Worm (Caenorhabditis elegans) whole organism, young adult: Measurements from ENCODE around the gene rpl-37.

ENCODE experiments used
- F23B12.7 ChIP-seq: sonication (generic microtip); optimal IDR thresholded peaks from 2 replicates; lab custom pipeline; 2017; ENCODE audit warnings: missing genetic modification characterization, mild to moderate bottlenecking, missing compliant biosample characterization, antibody characterized with exemption, moderate library complexity; ENCODE audit not compliant: insufficient read depth
- F37B4.10 ChIP-seq: fragments of 200-800 bp; sonication (Bioruptor generic); IDR thresholded peaks from 2 replicates; pipeline ENCODE4 v1.3.6; 2022; ENCODE audit warnings: missing genetic modification characterization, missing compliant biosample characterization
- F49E8.2 ChIP-seq: sonication (generic microtip); optimal IDR thresholded peaks from 3 replicates; lab custom pipeline; 2017; ENCODE audit warnings: missing genetic modification characterization, mild to moderate bottlenecking, missing compliant biosample characterization, antibody characterized with exemption, moderate library complexity; ENCODE audit not compliant: insufficient read depth
- F55B11.4 ChIP-seq: sonication (generic microtip); optimal IDR thresholded peaks from 2 replicates; lab custom pipeline; 2016; ENCODE audit warnings: missing compliant biosample characterization, missing genetic modification characterization, borderline replicate concordance; ENCODE audit not compliant: insufficient read depth
- F57C9.4 ChIP-seq: sonication (generic microtip); optimal IDR thresholded peaks from 2 replicates; lab custom pipeline; 2017; ENCODE audit warnings: mild to moderate bottlenecking, missing genetic modification characterization, missing compliant biosample characterization
- K11D2.4 ChIP-seq: fragments of 200-800 bp; sonication (Bioruptor generic); IDR thresholded peaks from 2 replicates; pipeline ENCODE4 v1.3.6; 2022; ENCODE audit warnings: missing genetic modification reagents, missing genetic modification characterization, missing compliant biosample characterization
- Y53F4B.3 ChIP-seq: fragments of 200-800 bp; sonication (Bioruptor generic); IDR thresholded peaks from 2 replicates; pipeline ENCODE4 v1.3.6; 2022; ENCODE audit warnings: missing genetic modification reagents, missing genetic modification characterization, missing compliant biosample characterization
- Y67H2A.10 ChIP-seq: fragments of 200-800 bp; sonication (Bioruptor generic); conservative IDR thresholded peaks from 2 replicates; pipeline ENCODE4 v1.3.6; 2022; ENCODE audit warnings: missing genetic modification reagents, missing genetic modification characterization, missing compliant biosample characterization
- akir-1 ChIP-seq: fragments of 200-800 bp; sonication (Bioruptor generic); optimal IDR thresholded peaks from 2 replicates; lab custom pipeline; 2018; ENCODE audit warnings: mild to moderate bottlenecking, missing genetic modification characterization, moderate library complexity, missing compliant biosample characterization
- ama-1 ChIP-seq, 3 experiments: fragments of 150-350 bp in 1 of 3; sonication (generic microtip) in 2 of 3; optimal IDR thresholded peaks; 2 replicates each; lab custom pipeline; 2014 to 2018; ENCODE audit warnings: missing biosample characterization in 2 of 3, missing genetic modification characterization in 2 of 3, missing genetic modification reagents in 2 of 3
- aptf-2 ChIP-seq: fragments of 200-800 bp; sonication (Bioruptor generic); conservative IDR thresholded peaks from 2 replicates; pipeline ENCODE4 v1.3.6; 2022; ENCODE audit warnings: missing genetic modification reagents, missing genetic modification characterization, missing compliant biosample characterization
- attf-6 ChIP-seq: fragments of 200-800 bp; sonication (Bioruptor generic); IDR thresholded peaks from 2 replicates; pipeline ENCODE4 v1.3.6; 2022; ENCODE audit warnings: missing genetic modification reagents, missing genetic modification characterization, missing compliant biosample characterization
- cebp-1 ChIP-seq, 2 experiments: fragments of 200-800 bp in 1 of 2; sonication (Bioruptor generic) in 1 of 2; sonication (generic microtip) in 1 of 2; IDR thresholded peaks in 1 of 2; optimal IDR thresholded peaks in 1 of 2; 2 replicates each; pipeline versions ENCODE4 v1.3.6 to Lab custom; 2017 to 2022; ENCODE audit warnings: missing compliant biosample characterization in 2 of 2, missing genetic modification characterization in 2 of 2, mild to moderate bottlenecking in 1 of 2, missing genetic modification reagents in 1 of 2, moderate library complexity in 1 of 2
- ceh-100 ChIP-seq: fragments of 200-800 bp; sonication (Bioruptor generic); IDR thresholded peaks from 2 replicates; pipeline ENCODE4 v1.3.6; 2022; ENCODE audit warnings: missing genetic modification reagents, missing genetic modification characterization, missing compliant biosample characterization
- ceh-27 ChIP-seq: fragments of 200-800 bp; sonication (Bioruptor generic); optimal IDR thresholded peaks from 2 replicates; lab custom pipeline; 2018; ENCODE audit warnings: mild to moderate bottlenecking, missing genetic modification characterization, moderate library complexity, missing compliant biosample characterization
- ceh-58 ChIP-seq: fragments of 200-800 bp; sonication (Bioruptor generic); IDR thresholded peaks from 2 replicates; pipeline ENCODE4 v1.3.6; 2022; ENCODE audit warnings: missing genetic modification characterization, missing compliant biosample characterization
- chd-7 ChIP-seq: sonication (generic microtip); optimal IDR thresholded peaks from 2 replicates; lab custom pipeline; 2016; ENCODE audit warnings: mild to moderate bottlenecking, missing genetic modification characterization, moderate library complexity, missing compliant biosample characterization
- die-1 ChIP-seq: sonication (generic microtip); optimal IDR thresholded peaks from 2 replicates; lab custom pipeline; 2016; ENCODE audit warnings: missing genotype, mild to moderate bottlenecking, missing genetic modification characterization, missing compliant biosample characterization
- egl-44 ChIP-seq: fragments of 200-800 bp; sonication (Bioruptor generic); IDR thresholded peaks from 2 replicates; pipeline ENCODE4 v1.3.6; 2022; ENCODE audit warnings: missing genetic modification reagents, missing genetic modification characterization, missing compliant biosample characterization
- ets-4 ChIP-seq: fragments of 200-800 bp; sonication (Bioruptor generic); optimal IDR thresholded peaks from 2 replicates; lab custom pipeline; 2018; ENCODE audit warnings: mild to moderate bottlenecking, missing genetic modification characterization, missing compliant biosample characterization
- fkh-3 ChIP-seq: sonication (generic microtip); optimal IDR thresholded peaks from 2 replicates; lab custom pipeline; 2016; ENCODE audit warnings: mild to moderate bottlenecking, missing genetic modification characterization, missing compliant biosample characterization
- hlh-12 ChIP-seq: sonication (generic microtip); optimal IDR thresholded peaks from 2 replicates; lab custom pipeline; 2016; ENCODE audit warnings: missing genetic modification characterization, missing compliant biosample characterization
- hmg-20 ChIP-seq: fragments of 200-800 bp; sonication (Bioruptor generic); IDR thresholded peaks from 2 replicates; pipeline ENCODE4 v1.3.6; 2022; ENCODE audit warnings: missing genetic modification reagents, missing genetic modification characterization, missing compliant biosample characterization
- hsf-1 ChIP-seq: fragments of 200-800 bp; sonication (Bioruptor generic); IDR thresholded peaks from 2 replicates; pipeline ENCODE4 v1.3.6; 2022; ENCODE audit warnings: missing genetic modification reagents, missing genetic modification characterization, missing compliant biosample characterization
- lin-26 ChIP-seq: fragments of 200-800 bp; sonication (Bioruptor generic); IDR thresholded peaks from 2 replicates; pipeline ENCODE4 v1.3.6; 2022; ENCODE audit warnings: missing genetic modification reagents, missing genetic modification characterization, missing compliant biosample characterization
- lin-40 ChIP-seq: sonication (generic microtip); optimal IDR thresholded peaks from 2 replicates; lab custom pipeline; 2016; ENCODE audit warnings: missing genetic modification characterization, mild to moderate bottlenecking, missing compliant biosample characterization, missing genotype, missing genetic modification reagents
- lin-54 ChIP-seq: fragments of 200-800 bp; sonication (Bioruptor generic); optimal IDR thresholded peaks from 2 replicates; lab custom pipeline; 2018; ENCODE audit warnings: mild to moderate bottlenecking, missing genetic modification characterization, missing compliant biosample characterization
- lir-1 ChIP-seq: fragments of 200-800 bp; sonication (Bioruptor generic); conservative IDR thresholded peaks from 2 replicates; pipeline ENCODE4 v1.3.6; 2022; ENCODE audit warnings: missing genetic modification reagents, missing genetic modification characterization, missing compliant biosample characterization
- lsy-27 ChIP-seq: sonication (generic microtip); optimal IDR thresholded peaks from 2 replicates; lab custom pipeline; 2017; ENCODE audit warnings: missing genetic modification characterization, mild to moderate bottlenecking, missing compliant biosample characterization, antibody characterized with exemption, missing genotype, borderline replicate concordance; ENCODE audit not compliant: insufficient read depth
- madf-3 ChIP-seq: fragments of 200-800 bp; sonication (Bioruptor generic); IDR thresholded peaks from 2 replicates; pipeline ENCODE4 v1.3.6; 2022; ENCODE audit warnings: missing genetic modification reagents, missing genetic modification characterization, missing compliant biosample characterization
- mes-4 ChIP-seq: sonication (generic microtip); optimal IDR thresholded peaks from 2 replicates; lab custom pipeline; 2016; ENCODE audit warnings: missing genotype, missing genetic modification characterization, missing compliant biosample characterization
- mxl-1 ChIP-seq: sonication (generic microtip); optimal IDR thresholded peaks from 2 replicates; lab custom pipeline; 2016; ENCODE audit warnings: missing genetic modification characterization, missing compliant biosample characterization
- nhr-120 ChIP-seq: fragments of 200-800 bp; sonication (Bioruptor generic); IDR thresholded peaks from 2 replicates; pipeline ENCODE4 v1.3.6; 2022; ENCODE audit warnings: missing genetic modification characterization, missing compliant biosample characterization
- nhr-179 ChIP-seq: sonication (generic microtip); optimal IDR thresholded peaks from 2 replicates; lab custom pipeline; 2016; ENCODE audit warnings: mild to moderate bottlenecking, missing genetic modification characterization, missing compliant biosample characterization
- nhr-80 ChIP-seq: sonication (generic microtip); optimal IDR thresholded peaks from 2 replicates; lab custom pipeline; 2016; ENCODE audit warnings: missing genetic modification characterization, missing compliant biosample characterization
- pbrm-1 ChIP-seq: fragments of 200-800 bp; sonication (Bioruptor generic); IDR thresholded peaks from 2 replicates; pipeline ENCODE4 v1.3.6; 2022; ENCODE audit warnings: missing genetic modification reagents, missing genetic modification characterization, missing compliant biosample characterization
- rcor-1 ChIP-seq: fragments of 200-800 bp; sonication (Bioruptor generic); IDR thresholded peaks from 2 replicates; pipeline ENCODE4 v1.3.6; 2022; ENCODE audit warnings: missing genetic modification reagents, missing genetic modification characterization, missing compliant biosample characterization
- sdz-38 ChIP-seq: sonication (generic microtip); optimal IDR thresholded peaks from 2 replicates; lab custom pipeline; 2016; ENCODE audit warnings: missing genotype, missing genetic modification characterization, missing compliant biosample characterization
- snpc-1.1 ChIP-seq: sonication (generic microtip); optimal IDR thresholded peaks from 2 replicates; lab custom pipeline; 2017; ENCODE audit warnings: missing genetic modification characterization, mild to moderate bottlenecking, missing compliant biosample characterization, antibody characterized with exemption, moderate library complexity, missing genotype, missing genetic modification reagents; ENCODE audit not compliant: insufficient read depth
- snpc-3.4 ChIP-seq: sonication (generic microtip); optimal IDR thresholded peaks from 2 replicates; lab custom pipeline; 2017; ENCODE audit warnings: missing genetic modification characterization, mild to moderate bottlenecking, missing compliant biosample characterization, antibody characterized with exemption, moderate library complexity, missing genotype, missing genetic modification reagents
- tbp1 ChIP-seq: fragments of 200-800 bp; sonication (Bioruptor generic); optimal IDR thresholded peaks from 2 replicates; lab custom pipeline; 2018; ENCODE audit warnings: mild to moderate bottlenecking, missing genetic modification characterization, missing compliant biosample characterization
- tlf-1 ChIP-seq: fragments of 200-800 bp; sonication (Bioruptor generic); optimal IDR thresholded peaks from 2 replicates; lab custom pipeline; 2018; ENCODE audit warnings: mild to moderate bottlenecking, missing genetic modification characterization, missing compliant biosample characterization
- zfh-2 ChIP-seq: fragments of 200-800 bp; sonication (Bioruptor generic); conservative IDR thresholded peaks from 2 replicates; pipeline ENCODE4 v1.3.6; 2022; ENCODE audit warnings: missing genetic modification reagents, missing genetic modification characterization, missing compliant biosample characterization
- zim-3 ChIP-seq: sonication (generic microtip); optimal IDR thresholded peaks from 2 replicates; lab custom pipeline; 2017; ENCODE audit warnings: mild to moderate bottlenecking, missing genetic modification characterization, moderate library complexity, missing compliant biosample characterization
- ztf-22 ChIP-seq: fragments of 200-800 bp; sonication (Bioruptor generic); optimal IDR thresholded peaks from 2 replicates; lab custom pipeline; 2018; ENCODE audit warnings: mild to moderate bottlenecking, missing genetic modification characterization, moderate library complexity, missing compliant biosample characterization
- ztf-25 ChIP-seq: fragments of 200-800 bp; sonication (Bioruptor generic); IDR thresholded peaks from 2 replicates; pipeline ENCODE4 v1.3.6; 2022; ENCODE audit warnings: missing genetic modification reagents, missing genetic modification characterization, missing compliant biosample characterization
- ztf-3 ChIP-seq: fragments of 200-800 bp; sonication (Bioruptor generic); optimal IDR thresholded peaks from 2 replicates; lab custom pipeline; 2018; ENCODE audit warnings: mild to moderate bottlenecking, missing genetic modification characterization, missing compliant biosample characterization
- ztf-6 ChIP-seq: fragments of 200-800 bp; sonication (Bioruptor generic); IDR thresholded peaks from 2 replicates; pipeline ENCODE4 v1.3.6; 2022; ENCODE audit warnings: missing genetic modification reagents, missing genetic modification characterization, missing compliant biosample characterization

rpl-37 gene

DNA sequence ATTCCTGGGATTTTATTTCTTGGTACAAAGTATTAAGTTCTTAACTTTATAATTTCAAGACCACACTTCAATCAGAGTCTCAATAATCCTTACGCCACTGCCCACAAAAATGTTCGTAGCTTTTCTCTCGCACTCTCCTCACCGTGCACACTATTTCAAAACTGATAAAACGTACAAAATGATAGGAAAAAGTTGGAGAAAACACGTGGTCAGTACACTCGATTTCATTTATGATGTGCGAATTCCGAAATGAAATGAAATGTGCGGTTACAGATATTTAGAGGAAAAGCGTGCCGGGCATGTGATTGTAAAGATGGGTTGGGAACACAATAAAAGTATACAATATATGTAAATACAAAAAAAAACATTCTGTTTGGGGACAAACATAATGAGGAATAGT lies 8.0 kb upstream of the rpl-37 start (continued):
- TF ChIP-seq pbrm-1 (GFP tag; lab: Robert Waterston, UW) (no peak), lin-40 (tag; lab: Kevin White, UChicago) (peak; percentile 8), ama-1 (optimal IDR thresholded peaks at IDR 0.05; lab: Kevin White, UChicago) (no peak), ama-1 (GFP tag; optimal IDR thresholded peaks at IDR 0.05; lab: Kevin White, UChicago) (no peak), ceh-27 (GFP tag; lab: Kevin White, UChicago) (no peak), F49E8.2 (tag; lab: Kevin White, UChicago) (no peak), F23B12.7 (tag; lab: Kevin White, UChicago) (no peak), aptf-2 (GFP tag; lab: Robert Waterston, UW) (no peak), zim-3 (no peak), attf-6 (GFP tag; lab: Robert Waterston, UW) (no peak), ztf-22 (GFP tag; lab: Kevin White, UChicago) (peak; percentile 50), rcor-1 (no peak), mes-4 (tag; lab: Kevin White, UChicago) (no peak), egl-44 (GFP tag; lab: Robert Waterston, UW) (no peak), snpc-1.1 (tag; lab: Kevin White, UChicago) (no peak), Y67H2A.10 (no peak), lin-54 (no peak), ceh-100 (GFP tag; lab: Robert Waterston, UW) (no peak), madf-3 (GFP tag; lab: Robert Waterston, UW) (no peak), F37B4.10 (no peak), ceh-58 (no peak), ztf-3 (GFP tag; lab: Kevin White, UChicago) (no peak), nhr-80 (peak; percentile 87), die-1 (tag; lab: Kevin White, UChicago) (no peak), chd-7 (tag; lab: Kevin White, UChicago) (peak; percentile 22), tlf-1 (GFP tag; lab: Kevin White, UChicago) (no peak), F57C9.4 (no peak), lsy-27 (tag; lab: Kevin White, UChicago) (no peak), nhr-179 (no peak), hmg-20 (GFP tag; lab: Robert Waterston, UW) (no peak), ztf-6 (GFP tag; lab: Robert Waterston, UW) (no peak), lin-26 (GFP tag; lab: Robert Waterston, UW) (no peak), ztf-25 (GFP tag; lab: Robert Waterston, UW) (no peak), zfh-2 (no peak), hlh-12 (tag; lab: Kevin White, UChicago) (no peak), ets-4 (GFP tag; lab: Kevin White, UChicago) (peak; percentile 41), tbp1 (GFP tag; lab: Kevin White, UChicago) (peak; percentile 23), lir-1 (GFP tag; lab: Robert Waterston, UW) (no peak), mxl-1 (no peak), snpc-3.4 (tag; lab: Kevin White, UChicago) (no peak), cebp-1 (GFP tag; IDR thresholded peaks at IDR 0.05; lab: Robert Waterston, UW) (no peak), cebp-1 (tag; optimal IDR thresholded peaks at IDR 0.05; lab: Kevin White, UChicago) (peak; percentile 61), Y53F4B.3 (GFP tag; lab: Robert Waterston, UW) (no peak), hsf-1 (no peak), fkh-3 (tag; lab: Kevin White, UChicago) (no peak), F55B11.4 (tag; lab: Kevin White, UChicago) (no peak), sdz-38 (no peak), nhr-120 (GFP tag; lab: Robert Waterston, UW) (no peak), akir-1 (no peak), K11D2.4 (GFP tag; lab: Robert Waterston, UW) (no peak)
